Fruit fly (Drosophila melanogaster) whole organism: ENCODE measurements around the gene Arts.

Experiments used
- psq ChIP-seq: fragments of >200 bp; optimal IDR thresholded peaks from 2 replicates; lab custom pipeline; 2017
- usp ChIP-seq: fragments of >200 bp; optimal IDR thresholded peaks from 2 replicates; lab custom pipeline; 2017; ENCODE audit warnings: missing biosample characterization, missing genetic modification characterization, mixed read lengths

DNA sequence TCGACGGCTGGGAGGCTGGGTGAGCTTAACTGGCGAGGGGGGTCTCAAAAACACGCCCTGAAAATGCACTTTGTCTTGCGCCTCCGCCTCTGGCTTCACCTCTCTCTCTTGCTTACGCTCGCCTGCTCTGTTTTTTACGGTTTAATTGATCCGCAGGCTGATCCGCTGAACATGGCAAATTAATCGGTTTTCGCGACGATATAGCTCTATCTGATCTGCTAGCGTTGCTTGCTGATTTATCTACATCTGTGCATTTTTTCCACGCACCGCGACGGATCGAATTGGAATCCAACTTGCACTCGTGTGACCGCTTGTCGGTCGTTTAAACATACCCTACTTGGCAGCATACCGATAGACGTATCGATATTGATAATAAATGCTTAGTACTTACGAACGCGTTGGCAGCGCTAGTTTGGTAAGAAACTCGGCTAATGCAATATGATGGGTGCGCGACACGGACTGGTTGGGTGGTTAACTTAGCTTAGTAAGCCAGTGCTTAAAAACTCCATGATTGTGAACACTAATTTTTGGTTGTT lies 45.0 kb downstream of the Arts start, which contains the start of gene Abl:
- TF ChIP-seq psq (lab: Kevin White, UChicago), result no peak
- TF ChIP-seq usp (GFP tag; lab: Kevin White, UChicago), result no peak
